Fruit fly (Drosophila melanogaster) whole organism, embryonic: Measurements from ENCODE around the gene Atg12.

Source experiments
- CG1024 ChIP-seq: fragments of 200-800 bp; sonication (Bioruptor generic); IDR thresholded peaks from 2 replicates; pipeline ENCODE4 v1.3.6; 2022; ENCODE audit warnings: missing biosample characterization, missing genetic modification characterization
- CG10543 ChIP-seq: fragments of 200-800 bp; sonication (Bioruptor generic); optimal IDR thresholded peaks from 3 replicates; lab custom pipeline; 2017; ENCODE audit warnings: missing biosample characterization, mild to moderate bottlenecking, missing genetic modification characterization, moderate library complexity
- CG11247 ChIP-seq: fragments of 200-800 bp; sonication (Bioruptor generic); IDR thresholded peaks from 2 replicates; pipeline ENCODE4 v1.3.6; 2022; ENCODE audit warnings: missing biosample characterization, missing genetic modification characterization
- CG11696 ChIP-seq: fragments of 200-800 bp; sonication (Bioruptor generic); IDR thresholded peaks from 2 replicates; pipeline ENCODE4 v1.3.6; 2022; ENCODE audit warnings: missing biosample characterization, missing genetic modification characterization
- CG12155 ChIP-seq: fragments of 200-800 bp; sonication (Bioruptor generic); optimal IDR thresholded peaks from 3 replicates; lab custom pipeline; 2016; ENCODE audit warnings: missing biosample characterization, missing genetic modification characterization
- CG13296 ChIP-seq: fragments of 200-800 bp; sonication (Bioruptor generic); optimal IDR thresholded peaks from 3 replicates; lab custom pipeline; 2018; ENCODE audit warnings: missing biosample characterization, mild to moderate bottlenecking, missing genetic modification characterization
- CG15601 ChIP-seq: fragments of 200-800 bp; sonication (Bioruptor generic); optimal IDR thresholded peaks from 3 replicates; lab custom pipeline; 2019; ENCODE audit warnings: missing biosample characterization, mild to moderate bottlenecking, missing genetic modification characterization, moderate library complexity
- CG16779 ChIP-seq: fragments of 200-800 bp; sonication (Bioruptor generic); IDR thresholded peaks from 2 replicates; pipeline ENCODE4 v1.3.6; 2022; ENCODE audit warnings: missing biosample characterization, missing genetic modification characterization
- CG17802 ChIP-seq: fragments of 200-800 bp; sonication (Bioruptor generic); optimal IDR thresholded peaks from 2 replicates; lab custom pipeline; 2018; ENCODE audit warnings: missing biosample characterization, mild to moderate bottlenecking, missing genetic modification characterization, moderate library complexity
- CG1832 ChIP-seq: fragments of 200-800 bp; sonication (Bioruptor generic); optimal IDR thresholded peaks from 2 replicates; lab custom pipeline; 2017; ENCODE audit warnings: missing biosample characterization, mild to moderate bottlenecking, missing genetic modification characterization, inconsistent platforms
- CG34376 ChIP-seq: fragments of 200-800 bp; sonication (Bioruptor generic); optimal IDR thresholded peaks from 2 replicates; lab custom pipeline; 2018; ENCODE audit warnings: missing biosample characterization, mild to moderate bottlenecking, missing genetic modification characterization
- CG42726 ChIP-seq: fragments of 200-800 bp; sonication (Bioruptor generic); IDR thresholded peaks from 2 replicates; pipeline ENCODE4 v1.3.6; 2022; ENCODE audit warnings: missing biosample characterization, missing genetic modification characterization; ENCODE audit not compliant: partially characterized antibody
- CG4617 ChIP-seq: fragments of 200-800 bp; sonication (Bioruptor generic); optimal IDR thresholded peaks from 3 replicates; lab custom pipeline; 2016; ENCODE audit warnings: missing biosample characterization, missing genetic modification characterization, borderline replicate concordance
- CG4707 ChIP-seq: fragments of 200-800 bp; sonication (Bioruptor generic); optimal IDR thresholded peaks from 2 replicates; lab custom pipeline; 2018; ENCODE audit warnings: missing biosample characterization, mild to moderate bottlenecking, missing genetic modification characterization, moderate library complexity
- CG6813 ChIP-seq: fragments of 200-800 bp; sonication (Bioruptor generic); optimal IDR thresholded peaks from 2 replicates; lab custom pipeline; 2017; ENCODE audit warnings: missing biosample characterization, missing genetic modification characterization, mild to moderate bottlenecking, moderate library complexity, missing genetic modification reagents
- CG6854 ChIP-seq: fragments of 200-800 bp; sonication (Bioruptor generic); optimal IDR thresholded peaks from 3 replicates; lab custom pipeline; 2017; ENCODE audit warnings: missing biosample characterization, mild to moderate bottlenecking, missing genetic modification characterization
- CG8281 ChIP-seq: fragments of 200-800 bp; sonication (Bioruptor generic); optimal IDR thresholded peaks from 2 replicates; lab custom pipeline; 2018; ENCODE audit warnings: missing biosample characterization, mild to moderate bottlenecking, missing genetic modification characterization, moderate library complexity
- CG8359 ChIP-seq: fragments of 200-800 bp; sonication (Bioruptor generic); optimal IDR thresholded peaks from 2 replicates; lab custom pipeline; 2017; ENCODE audit warnings: missing biosample characterization, mild to moderate bottlenecking, missing genetic modification characterization, borderline replicate concordance
- CG8924 ChIP-seq: fragments of 200-800 bp; optimal IDR thresholded peaks from 3 replicates; lab custom pipeline; 2019; ENCODE audit warnings: missing biosample characterization, mild to moderate bottlenecking, missing genetic modification characterization, moderate library complexity
- CG9215 ChIP-seq: fragments of 200-800 bp; sonication (Bioruptor generic); IDR thresholded peaks from 2 replicates; pipeline ENCODE4 v1.3.6; 2022; ENCODE audit warnings: missing biosample characterization, missing genetic modification characterization
- CG9727 ChIP-seq: fragments of 200-800 bp; sonication (Bioruptor generic); optimal IDR thresholded peaks from 3 replicates; lab custom pipeline; 2017; ENCODE audit warnings: missing biosample characterization, mild to moderate bottlenecking, missing genetic modification characterization
- CG9817 ChIP-seq: fragments of 200-800 bp; sonication (Bioruptor generic); optimal IDR thresholded peaks from 2 replicates; lab custom pipeline; 2018; ENCODE audit warnings: missing biosample characterization, mild to moderate bottlenecking, missing genetic modification characterization, moderate library complexity
- D19A ChIP-seq: fragments of 200-800 bp; optimal IDR thresholded peaks from 3 replicates; lab custom pipeline; 2019; ENCODE audit warnings: missing biosample characterization, mild to moderate bottlenecking, missing genetic modification characterization, moderate library complexity
- Dek ChIP-seq: fragments of 200-800 bp; sonication (Bioruptor generic); optimal IDR thresholded peaks from 3 replicates; lab custom pipeline; 2019; ENCODE audit warnings: missing biosample characterization, mild to moderate bottlenecking, missing genetic modification characterization, moderate library complexity
- Dref ChIP-seq: fragments of 200-800 bp; sonication (Bioruptor generic); IDR thresholded peaks from 2 replicates; pipeline ENCODE4 v1.3.6; 2022; ENCODE audit warnings: missing biosample characterization, missing genetic modification characterization
- Eip74EF ChIP-seq, 2 experiments: fragments of 200-800 bp in 1 of 2; fragments of >200 bp in 1 of 2; sonication (Bioruptor generic) in 1 of 2; optimal IDR thresholded peaks; 2 replicates each; lab custom pipeline; 2017 to 2019; ENCODE audit warnings: missing biosample characterization in 2 of 2, missing genetic modification characterization in 2 of 2, mild to moderate bottlenecking in 1 of 2, moderate library complexity in 1 of 2
- Nf-YA ChIP-seq: fragments of 200-800 bp; sonication (Bioruptor generic); IDR thresholded peaks from 2 replicates; pipeline ENCODE4 v1.3.6; 2022; ENCODE audit warnings: missing biosample characterization, missing genetic modification characterization
- NfI ChIP-seq: fragments of 200-800 bp; sonication (Bioruptor generic); optimal IDR thresholded peaks from 3 replicates; lab custom pipeline; 2018; ENCODE audit warnings: missing biosample characterization, mild to moderate bottlenecking, missing genetic modification characterization, moderate library complexity
- Pdp1 ChIP-seq, 2 experiments: fragments of 200-800 bp; sonication (Bioruptor generic); optimal IDR thresholded peaks; 3 replicates each; lab custom pipeline; 2016; ENCODE audit warnings: missing biosample characterization in 2 of 2, missing genetic modification characterization in 2 of 2, mild to moderate bottlenecking in 1 of 2, moderate library complexity in 1 of 2
- Ssrp ChIP-seq: fragments of 200-800 bp; sonication (Bioruptor generic); optimal IDR thresholded peaks from 2 replicates; lab custom pipeline; 2018; ENCODE audit warnings: missing biosample characterization, mild to moderate bottlenecking, missing genetic modification characterization, moderate library complexity
- TFAM ChIP-seq: fragments of 200-800 bp; sonication (Bioruptor generic); optimal IDR thresholded peaks from 2 replicates; lab custom pipeline; 2017; ENCODE audit warnings: missing biosample characterization, missing genetic modification characterization, inconsistent platforms
- Trl ChIP-seq, 3 experiments: fragments of >200 bp in 2 of 3; fragments of 200-800 bp in 1 of 3; sonication (Bioruptor generic) in 1 of 3; optimal IDR thresholded peaks; 2 replicates in 1 of 3; 3 replicates in 2 of 3; lab custom pipeline; 2016 to 2017; ENCODE audit warnings: missing biosample characterization in 1 of 3, missing genetic modification characterization in 1 of 3
- ash1 ChIP-seq: fragments of 200-800 bp; sonication (Bioruptor generic); optimal IDR thresholded peaks from 2 replicates; lab custom pipeline; 2018; ENCODE audit warnings: missing biosample characterization, mild to moderate bottlenecking, missing genetic modification characterization
- bcd ChIP-seq: fragments of 200-800 bp; sonication (Bioruptor generic); optimal IDR thresholded peaks from 2 replicates; lab custom pipeline; 2017; ENCODE audit warnings: missing biosample characterization, mild to moderate bottlenecking, missing genetic modification characterization
- br ChIP-seq: fragments of >200 bp; optimal IDR thresholded peaks from 2 replicates; lab custom pipeline; 2017
- caup ChIP-seq: fragments of 200-800 bp; sonication (Bioruptor generic); optimal IDR thresholded peaks from 3 replicates; lab custom pipeline; 2017; ENCODE audit warnings: missing biosample characterization, mild to moderate bottlenecking, missing genetic modification characterization, moderate library complexity; ENCODE audit not compliant: severe bottlenecking
- ci ChIP-seq: fragments of 200-800 bp; sonication (Bioruptor generic); IDR thresholded peaks from 3 replicates; pipeline ENCODE4 v1.3.6; 2022; ENCODE audit warnings: missing biosample characterization, missing genetic modification characterization
- ems ChIP-seq: fragments of 200-800 bp; sonication (Bioruptor generic); optimal IDR thresholded peaks from 3 replicates; lab custom pipeline; 2016; ENCODE audit warnings: missing biosample characterization, missing genetic modification characterization
- fd102C ChIP-seq: fragments of 200-800 bp; sonication (Bioruptor generic); optimal IDR thresholded peaks from 2 replicates; lab custom pipeline; 2018; ENCODE audit warnings: missing biosample characterization, mild to moderate bottlenecking, missing genetic modification characterization, moderate library complexity
- fru ChIP-seq: fragments of >200 bp; optimal IDR thresholded peaks from 2 replicates; lab custom pipeline; 2017
- ham ChIP-seq: fragments of 200-800 bp; sonication (Bioruptor generic); IDR thresholded peaks from 2 replicates; pipeline ENCODE4 v1.3.6; 2022; ENCODE audit warnings: missing biosample characterization, missing genetic modification characterization
- hth ChIP-seq: fragments of >200 bp; optimal IDR thresholded peaks from 2 replicates; lab custom pipeline; 2017; ENCODE audit warnings: inconsistent platforms
- insv ChIP-seq, 2 experiments: fragments of 200-800 bp; sonication (Bioruptor generic); optimal IDR thresholded peaks; 3 replicates each; lab custom pipeline; 2016 to 2018; ENCODE audit warnings: missing biosample characterization in 2 of 2, missing genetic modification characterization in 2 of 2
- jumu ChIP-seq: fragments of 200-800 bp; sonication (Bioruptor generic); optimal IDR thresholded peaks from 3 replicates; lab custom pipeline; 2016; ENCODE audit warnings: missing biosample characterization, missing genetic modification characterization
- klu ChIP-seq: fragments of 200-800 bp; sonication (Bioruptor generic); IDR thresholded peaks from 2 replicates; pipeline ENCODE4 v1.3.6; 2022; ENCODE audit warnings: missing biosample characterization, missing genetic modification characterization
- lmd ChIP-seq: fragments of 200-800 bp; sonication (Bioruptor generic); IDR thresholded peaks from 2 replicates; pipeline ENCODE4 v1.3.6; 2022; ENCODE audit warnings: missing biosample characterization, missing genetic modification characterization
- lola ChIP-seq, 3 experiments: fragments of >200 bp in 2 of 3; fragments of 200-800 bp in 1 of 3; sonication (Bioruptor generic) in 1 of 3; optimal IDR thresholded peaks; 2 replicates each; lab custom pipeline; 2017 to 2019; ENCODE audit warnings: missing biosample characterization in 3 of 3, missing genetic modification characterization in 3 of 3, mild to moderate bottlenecking in 1 of 3, moderate library complexity in 1 of 3
- rib ChIP-seq: fragments of 200-800 bp; sonication (Bioruptor generic); IDR thresholded peaks from 2 replicates; pipeline ENCODE4 v1.3.6; 2022; ENCODE audit warnings: missing biosample characterization, missing genetic modification characterization
- tap ChIP-seq: fragments of 200-800 bp; optimal IDR thresholded peaks from 3 replicates; lab custom pipeline; 2019; ENCODE audit warnings: missing biosample characterization, mild to moderate bottlenecking, missing genetic modification characterization, moderate library complexity
- yki ChIP-seq: fragments of >200 bp; optimal IDR thresholded peaks from 3 replicates; lab custom pipeline; 2018

Gene Atg12

DNA sequence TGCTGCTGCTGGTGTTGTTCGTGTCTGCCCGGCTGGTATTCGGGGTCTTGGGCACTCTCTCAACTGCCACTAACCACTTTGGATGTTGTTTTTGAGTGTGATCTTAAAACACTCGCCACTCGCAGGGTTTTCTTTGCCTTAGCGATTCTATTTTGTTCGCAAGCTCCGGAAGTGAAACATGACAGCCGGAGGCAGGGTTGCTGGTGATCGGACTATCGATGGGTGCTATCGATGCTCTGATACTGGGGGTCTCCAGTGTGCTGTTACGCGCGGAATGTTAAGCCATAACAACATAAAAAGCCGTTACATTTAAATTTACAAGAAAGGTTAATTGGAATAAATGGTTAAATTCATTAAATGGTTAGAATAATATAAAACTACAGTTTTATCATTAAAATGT, 11.8 kb upstream of the Atg12 start, which contains the start of gene yps (continued):
- TF ChIP-seq rib (peak; percentile 66; the same call in 1 of the 2 replicates), Dref (peak; percentile 94), TFAM (GFP tag; lab: Kevin White, UChicago) (peak; percentile 87), klu (GFP tag; lab: Robert Waterston, UW) (no peak; the same call in 1 of the 2 replicates), NfI (peak; percentile 98), ci (GFP tag; lab: Robert Waterston, UW) (peak; percentile 99), caup (peak; percentile 99), Eip74EF (GFP tag; optimal IDR thresholded peaks at IDR 0.05; lab: Kevin White, UChicago) (peak in 1 of 2 experiments; percentile 70), CG34376 (GFP tag; lab: Kevin White, UChicago) (peak; percentile 99), CG6854 (GFP tag; lab: Kevin White, UChicago) (peak; percentile 93), CG9817 (tag; lab: Kevin White, UChicago) (peak; percentile 90), CG8281 (tag; lab: Kevin White, UChicago) (peak; percentile 68), jumu (peak; percentile 70), CG8359 (GFP tag; lab: Kevin White, UChicago) (peak; percentile 83), Dek (tag; lab: Kevin White, UChicago) (peak; percentile 85), lola (GFP tag; optimal IDR thresholded peaks at IDR 0.05; lab: Kevin White, UChicago) (peak in 1 of 3 experiments; percentile 61), ash1 (GFP tag; lab: Kevin White, UChicago) (peak; percentile 99), CG4707 (GFP tag; lab: Kevin White, UChicago) (peak; percentile 96), fd102C (GFP tag; lab: Kevin White, UChicago) (peak; percentile 97), D19A (tag; lab: Kevin White, UChicago) (peak; percentile 66), br (lab: Kevin White, UChicago) (no peak), lmd (peak; percentile 69; the same call in 1 of the 2 replicates), CG9215 (peak; percentile 32; the same call in 1 of the 2 replicates), CG6813 (GFP tag; lab: Kevin White, UChicago) (peak; percentile 98), tap (peak; percentile 87), CG15601 (tag; lab: Kevin White, UChicago) (peak; percentile 92), CG11247 (peak; percentile 91), ham (GFP tag; lab: Robert Waterston, UW) (peak; percentile 78; the same call in 1 of the 2 replicates), CG17802 (tag; lab: Kevin White, UChicago) (peak; percentile 84), Nf-YA (GFP tag; lab: Robert Waterston, UW) (peak; percentile 92), Pdp1 (GFP tag; optimal IDR thresholded peaks at IDR 0.05; lab: Kevin White, UChicago) (peak; percentile 86 to 93), hth (lab: Kevin White, UChicago) (no peak), CG12155 (GFP tag; lab: Kevin White, UChicago) (peak; percentile 88), CG1832 (GFP tag; lab: Kevin White, UChicago) (no peak), CG1024 (GFP tag; lab: Robert Waterston, UW) (peak; percentile 90), CG8924 (tag; lab: Kevin White, UChicago) (peak; percentile 82), CG13296 (peak; percentile 97), CG42726 (GFP tag; lab: Robert Waterston, UW) (peak; percentile 51; the same call in 1 of the 2 replicates), fru (lab: Kevin White, UChicago) (no peak), ems (GFP tag; lab: Kevin White, UChicago) (peak; percentile 83), CG10543 (GFP tag; lab: Kevin White, UChicago) (peak; percentile 98), yki (lab: Kevin White, UChicago) (no peak), Ssrp (tag; lab: Kevin White, UChicago) (peak; percentile 69), insv (GFP tag; optimal IDR thresholded peaks at IDR 0.05; lab: Kevin White, UChicago) (peak in 1 of 2 experiments; percentile 85), bcd (GFP tag; lab: Kevin White, UChicago) (peak; percentile 97), Trl (optimal IDR thresholded peaks at IDR 0.05; lab: Kevin White, UChicago) (no peak), Trl (GFP tag; optimal IDR thresholded peaks at IDR 0.05; lab: Kevin White, UChicago) (peak; percentile 96), CG11696 (GFP tag; lab: Robert Waterston, UW) (peak; percentile 79), CG9727 (GFP tag; lab: Kevin White, UChicago) (peak; percentile 97), CG16779 (GFP tag; lab: Robert Waterston, UW) (peak; percentile 85), CG4617 (GFP tag; lab: Kevin White, UChicago) (peak; percentile 75)
